Fruit fly (Drosophila melanogaster): ENCODE measurements around the gene CG10903.

Gene CG10903

DNA sequence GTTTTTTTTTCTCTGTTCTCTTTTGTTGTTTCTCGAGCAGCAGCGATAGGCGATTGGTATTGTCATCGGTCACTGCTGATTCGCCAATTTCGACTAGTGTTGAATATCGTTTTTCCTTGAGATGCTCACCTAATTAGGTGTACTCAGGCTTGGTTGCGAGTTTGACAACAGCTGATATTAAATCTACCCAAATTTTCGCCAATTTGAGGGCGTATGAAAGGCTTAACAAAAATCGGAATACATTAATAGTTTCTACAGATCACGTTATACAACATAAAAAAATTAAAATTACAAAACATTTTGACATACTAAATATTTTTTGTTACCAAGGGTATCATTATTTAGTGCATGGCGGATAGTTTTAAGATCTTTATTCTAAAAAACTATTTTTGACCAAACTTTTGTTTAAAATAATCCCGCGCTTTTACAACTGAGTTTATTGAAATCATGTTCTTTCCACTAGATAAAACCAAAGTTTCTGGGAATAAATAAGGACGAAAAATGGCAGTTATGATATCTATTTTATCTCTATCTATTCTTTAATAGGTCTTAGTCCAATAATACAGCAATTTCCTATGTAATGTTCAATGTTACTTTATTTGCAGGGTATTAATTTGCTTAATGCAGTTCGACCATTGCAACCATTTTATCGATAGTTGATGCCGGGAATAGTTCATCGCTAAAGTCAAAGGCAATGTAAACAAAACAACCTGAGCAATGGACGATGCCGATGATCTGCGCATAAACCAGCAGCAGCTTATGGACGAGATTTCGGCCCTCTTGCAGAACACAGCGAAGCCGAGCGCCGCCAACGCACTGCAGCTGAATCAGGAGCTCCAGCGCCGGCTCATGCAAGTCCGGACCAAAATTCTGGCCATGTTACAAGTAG, 16.8 kb upstream of the CG10903 start, which contains the start of the genes CG10435 and Pbp95 (continued):
- TF ChIP-seq CG34422 (GFP tag; IDR thresholded peaks at IDR 0.05) (peak; percentile 57), dysf (GFP tag; IDR thresholded peaks at IDR 0.05) (no peak; the same call in 2 of the 3 replicates), ato (GFP tag; IDR thresholded peaks at IDR 0.05; ENCODE audit: partially characterized antibody) (peak; percentile 53; the same call in 1 of the 2 replicates), Hand (GFP tag; optimal IDR thresholded peaks at IDR 0.05) (no peak), CG9876 (GFP tag; optimal IDR thresholded peaks at IDR 0.05) (no peak), kni (GFP tag; optimal IDR thresholded peaks at IDR 0.05) (no peak), cg (GFP tag; optimal IDR thresholded peaks at IDR 0.05) (no peak)

DNA sequence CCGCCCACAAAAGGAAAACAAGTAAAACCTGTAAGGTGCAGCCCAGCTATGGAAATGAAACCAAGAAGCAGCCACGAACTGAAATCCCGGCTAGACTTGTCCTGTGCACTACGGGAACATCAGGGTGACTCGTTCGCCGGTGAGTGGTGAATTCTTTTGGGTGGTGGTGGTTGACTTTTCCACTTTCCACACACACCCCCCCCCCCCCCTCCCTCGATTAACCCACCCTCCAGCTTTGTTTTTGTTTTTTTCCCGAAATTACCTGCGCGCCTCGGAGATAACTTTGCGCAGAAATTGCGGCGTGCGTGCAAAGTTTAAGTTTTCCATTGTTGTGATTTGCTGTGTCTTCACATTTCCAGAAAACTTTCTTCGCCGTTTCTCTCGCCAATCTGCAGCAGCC, 3.7 kb upstream of the CG10903 start:
- TF ChIP-seq CG4360 (GFP tag; IDR thresholded peaks at IDR 0.05), result no peak
- peak; percentile 59 for TF ChIP-seq seq (GFP tag; IDR thresholded peaks at IDR 0.05)
- no peak for TF ChIP-seq peb (GFP tag; IDR thresholded peaks at IDR 0.05)
- no peak for TF ChIP-seq ase (GFP tag; IDR thresholded peaks at IDR 0.05)
- no peak for TF ChIP-seq CG8290 (GFP tag; optimal IDR thresholded peaks at IDR 0.05)
- TF ChIP-seq CG8290 (tag; optimal IDR thresholded peaks at IDR 0.05), result no peak
- TF ChIP-seq Six4 (GFP tag; optimal IDR thresholded peaks at IDR 0.05), result no peak
- no peak for TF ChIP-seq trh (GFP tag; optimal IDR thresholded peaks at IDR 0.05)
- TF ChIP-seq tio (GFP tag; optimal IDR thresholded peaks at IDR 0.05), result no peak
- peak; percentile 72 for TF ChIP-seq crol (GFP tag; IDR thresholded peaks at IDR 0.05)
- TF ChIP-seq MBD-R2 (GFP tag; IDR thresholded peaks at IDR 0.05), result 0 out of 2 replicates have a peak, but pooled peaks have one; percentile 15
- peak; percentile 47 for TF ChIP-seq ewg (GFP tag; optimal IDR thresholded peaks at IDR 0.05)
- no peak for TF ChIP-seq Taf1 (GFP tag; IDR thresholded peaks at IDR 0.05)
- no peak for TF ChIP-seq NC2α (GFP tag; optimal IDR thresholded peaks at IDR 0.05)
- no peak for TF ChIP-seq CG11696 (GFP tag; IDR thresholded peaks at IDR 0.05)
- no peak for TF ChIP-seq MESR4 (GFP tag; optimal IDR thresholded peaks at IDR 0.05)
- no peak for TF ChIP-seq CG4820 (GFP tag; optimal IDR thresholded peaks at IDR 0.05)
- TF ChIP-seq klu (GFP tag; IDR thresholded peaks at IDR 0.05), result no peak
- TF ChIP-seq CG7928 (GFP tag; optimal IDR thresholded peaks at IDR 0.05), result no peak
- no peak for TF ChIP-seq gem (tag; optimal IDR thresholded peaks at IDR 0.05)

DNA sequence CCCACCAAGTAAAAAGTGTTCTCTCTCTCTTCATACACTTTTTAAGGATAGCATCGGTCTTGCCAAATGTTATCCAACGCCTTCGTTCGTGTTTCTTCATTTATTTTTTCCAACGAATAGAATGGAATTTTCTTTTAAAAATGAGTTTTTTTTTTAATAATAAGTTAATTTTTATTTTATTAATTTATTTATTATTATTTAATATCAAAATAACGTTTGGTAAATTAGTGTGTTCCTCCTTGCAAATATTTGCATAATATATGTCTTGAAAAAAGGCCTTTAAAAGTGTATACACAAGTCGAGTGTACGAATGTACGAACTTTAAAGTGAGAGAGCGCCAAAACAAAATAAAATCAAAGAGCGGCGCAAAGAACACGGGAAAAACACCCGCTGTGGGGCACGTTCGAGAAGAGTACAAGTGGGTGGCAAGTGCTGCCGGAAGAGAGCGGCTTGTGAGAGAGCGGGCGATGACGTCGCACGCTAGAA, 3.0 kb upstream of the CG10903 start:
- no peak for TF ChIP-seq sd (tag; optimal IDR thresholded peaks at IDR 0.05)
- TF ChIP-seq CG17328 (GFP tag; IDR thresholded peaks at IDR 0.05), result peak; percentile 66
- TF ChIP-seq BtbVII (GFP tag; optimal IDR thresholded peaks at IDR 0.05), result peak; percentile 81
- peak; percentile 89 to 91 for TF ChIP-seq bsh (GFP tag; optimal IDR thresholded peaks at IDR 0.05)
- no peak for TF ChIP-seq CG12769 (tag; optimal IDR thresholded peaks at IDR 0.05)
- peak; percentile 3 for TF ChIP-seq Dip3 (GFP tag; optimal IDR thresholded peaks at IDR 0.05)
- no peak for TF ChIP-seq Dip2 (GFP tag; IDR thresholded peaks at IDR 0.05)
- TF ChIP-seq wek (GFP tag; optimal IDR thresholded peaks at IDR 0.05), result no peak
- peak; percentile 95 for TF ChIP-seq PHDP (tag; optimal IDR thresholded peaks at IDR 0.05)
- no peak for TF ChIP-seq zen2 (GFP tag; IDR thresholded peaks at IDR 0.05; ENCODE audit: partially characterized antibody)
- peak; percentile 77 for TF ChIP-seq CG12104 (GFP tag; optimal IDR thresholded peaks at IDR 0.05)
- no peak for TF ChIP-seq Mes4 (GFP tag; optimal IDR thresholded peaks at IDR 0.05)
- TF ChIP-seq CG11093 (GFP tag; IDR thresholded peaks at IDR 0.05), result peak; percentile 34; the same call in 1 of the 3 replicates
- TF ChIP-seq CG31224 (GFP tag; IDR thresholded peaks at IDR 0.05), result peak; percentile 35; the same call in 1 of the 2 replicates
- no peak for TF ChIP-seq Vsx1 (GFP tag; optimal IDR thresholded peaks at IDR 0.05)
- TF ChIP-seq CG11085 (GFP tag; IDR thresholded peaks at IDR 0.05), result no peak; the same call in 1 of the 2 replicates
- TF ChIP-seq ERR (GFP tag; optimal IDR thresholded peaks at IDR 0.05), result no peak
- TF ChIP-seq Asciz (GFP tag; optimal IDR thresholded peaks at IDR 0.05), result peak; percentile 89
- peak; percentile 75 for TF ChIP-seq CG6683 (GFP tag; optimal IDR thresholded peaks at IDR 0.05)
- peak; percentile 76 for TF ChIP-seq CG6254 (GFP tag; optimal IDR thresholded peaks at IDR 0.05)
- TF ChIP-seq CG4424 (GFP tag; optimal IDR thresholded peaks at IDR 0.05), result peak; percentile 71
